Worm (Caenorhabditis elegans) whole organism, young adult: ENCODE data around the gene unc-103.

Source experiments
- T07F8.4 ChIP-seq: sonication (generic microtip); optimal IDR thresholded peaks from 2 replicates; lab custom pipeline; 2016; ENCODE audit warnings: mild to moderate bottlenecking, missing genetic modification characterization, moderate library complexity, missing compliant biosample characterization
- aptf-2 ChIP-seq: fragments of 200-800 bp; sonication (Bioruptor generic); conservative IDR thresholded peaks from 2 replicates; pipeline ENCODE4 v1.3.6; 2022; ENCODE audit warnings: missing genetic modification reagents, missing genetic modification characterization, missing compliant biosample characterization
- bed-1 ChIP-seq: fragments of 200-800 bp; sonication (Bioruptor generic); IDR thresholded peaks from 2 replicates; pipeline ENCODE4 v1.3.6; 2022; ENCODE audit warnings: missing genetic modification reagents, missing genetic modification characterization, missing compliant biosample characterization
- cebp-1 ChIP-seq, 2 experiments: fragments of 200-800 bp in 1 of 2; sonication (Bioruptor generic) in 1 of 2; sonication (generic microtip) in 1 of 2; IDR thresholded peaks in 1 of 2; optimal IDR thresholded peaks in 1 of 2; 2 replicates each; pipeline versions ENCODE4 v1.3.6 to Lab custom; 2017 to 2022; ENCODE audit warnings: missing compliant biosample characterization in 2 of 2, missing genetic modification characterization in 2 of 2, mild to moderate bottlenecking in 1 of 2, missing genetic modification reagents in 1 of 2, moderate library complexity in 1 of 2
- dpl-1 ChIP-seq: fragments of 150-350 bp; optimal IDR thresholded peaks from 2 replicates; lab custom pipeline; 2014; ENCODE audit warnings: missing biosample characterization, missing genetic modification reagents, missing genetic modification characterization
- egl-18 ChIP-seq: fragments of 200-800 bp; sonication (Bioruptor generic); IDR thresholded peaks from 2 replicates; pipeline ENCODE4 v1.3.6; 2022; ENCODE audit warnings: missing genetic modification reagents, missing genetic modification characterization, missing compliant biosample characterization
- egrh-3 ChIP-seq: fragments of 200-800 bp; sonication (Bioruptor generic); IDR thresholded peaks from 2 replicates; pipeline ENCODE4 v1.3.6; 2022; ENCODE audit warnings: missing genetic modification reagents, missing genetic modification characterization, missing compliant biosample characterization
- hmg-20 ChIP-seq: fragments of 200-800 bp; sonication (Bioruptor generic); IDR thresholded peaks from 2 replicates; pipeline ENCODE4 v1.3.6; 2022; ENCODE audit warnings: missing genetic modification reagents, missing genetic modification characterization, missing compliant biosample characterization
- nhr-120 ChIP-seq: fragments of 200-800 bp; sonication (Bioruptor generic); IDR thresholded peaks from 2 replicates; pipeline ENCODE4 v1.3.6; 2022; ENCODE audit warnings: missing genetic modification characterization, missing compliant biosample characterization
- nhr-90 ChIP-seq: sonication (generic microtip); optimal IDR thresholded peaks from 2 replicates; lab custom pipeline; 2016; ENCODE audit warnings: missing genotype, mild to moderate bottlenecking, missing genetic modification characterization, missing compliant biosample characterization
- sea-2 ChIP-seq: fragments of 200-800 bp; sonication (Bioruptor generic); IDR thresholded peaks from 2 replicates; pipeline ENCODE4 v1.3.6; 2022; ENCODE audit warnings: missing genetic modification characterization, missing compliant biosample characterization
- snpc-4 ChIP-seq, 5 experiments: fragments of 150-350 bp in 1 of 5; sonication (generic microtip) in 4 of 5; optimal IDR thresholded peaks; 2 replicates each; lab custom pipeline; 2014 to 2018; ENCODE audit warnings: missing genetic modification characterization in 5 of 5, missing biosample characterization in 3 of 5, antibody characterized with exemption in 2 of 5, mild to moderate bottlenecking in 2 of 5, missing compliant biosample characterization in 2 of 5, missing genotype in 2 of 5, moderate library complexity in 2 of 5, missing genetic modification reagents in 1 of 5

ce11 chrIII:4098107-4098620 is 17.0 kb upstream of the unc-103 start, which contains the start of gene rei-1:
- no peak for TF ChIP-seq hmg-20 (GFP tag; lab: Robert Waterston, UW)
- TF ChIP-seq aptf-2 (GFP tag; lab: Robert Waterston, UW) = no peak
- no peak for TF ChIP-seq snpc-4 (GFP tag; optimal IDR thresholded peaks at IDR 0.05; lab: Kevin White, UChicago)
- TF ChIP-seq snpc-4 (tag; optimal IDR thresholded peaks at IDR 0.05; lab: Kevin White, UChicago) = no peak
- no peak for TF ChIP-seq bed-1 (GFP tag; lab: Robert Waterston, UW)
- TF ChIP-seq nhr-90 (tag; lab: Kevin White, UChicago) = no peak
- TF ChIP-seq T07F8.4 = no peak
- TF ChIP-seq nhr-120 (GFP tag; lab: Robert Waterston, UW) = no peak
- TF ChIP-seq dpl-1 = no peak
- TF ChIP-seq egrh-3 = no peak
- no peak for TF ChIP-seq egl-18
- TF ChIP-seq cebp-1 (GFP tag; IDR thresholded peaks at IDR 0.05; lab: Robert Waterston, UW) = no peak
- no peak for TF ChIP-seq cebp-1 (tag; optimal IDR thresholded peaks at IDR 0.05; lab: Kevin White, UChicago)
- TF ChIP-seq sea-2 (GFP tag; lab: Robert Waterston, UW) = no peak
